Fruit fly (Drosophila melanogaster) whole organism, embryonic: ENCODE results near the gene Gyf.

Experiments
- Abd-B ChIP-seq: fragments of 200-800 bp; sonication (Bioruptor generic); optimal IDR thresholded peaks from 2 replicates; lab custom pipeline; 2018; ENCODE audit warnings: missing biosample characterization, mild to moderate bottlenecking, missing genetic modification characterization, moderate library complexity
- Bgb ChIP-seq: fragments of 200-800 bp; sonication (Bioruptor generic); IDR thresholded peaks from 2 replicates; pipeline ENCODE4 v1.3.6; 2022; ENCODE audit warnings: missing biosample characterization, missing genetic modification characterization; ENCODE audit not compliant: partially characterized antibody
- C15 ChIP-seq: fragments of 200-800 bp; sonication (Bioruptor generic); IDR thresholded peaks from 3 replicates; pipeline ENCODE4 v1.3.6; 2022; ENCODE audit warnings: missing biosample characterization, missing genetic modification characterization
- CG10267 ChIP-seq: fragments of 200-800 bp; sonication (Bioruptor generic); optimal IDR thresholded peaks from 2 replicates; lab custom pipeline; 2018; ENCODE audit warnings: missing biosample characterization, mild to moderate bottlenecking, missing genetic modification characterization, moderate library complexity
- CG11247 ChIP-seq: fragments of 200-800 bp; sonication (Bioruptor generic); IDR thresholded peaks from 2 replicates; pipeline ENCODE4 v1.3.6; 2022; ENCODE audit warnings: missing biosample characterization, missing genetic modification characterization
- CG15479 ChIP-seq: fragments of 200-800 bp; sonication (Bioruptor generic); optimal IDR thresholded peaks from 3 replicates; lab custom pipeline; 2019; ENCODE audit warnings: missing biosample characterization, mild to moderate bottlenecking, missing genetic modification characterization, moderate library complexity
- CG1792 ChIP-seq: fragments of 200-800 bp; sonication (Bioruptor generic); optimal IDR thresholded peaks from 2 replicates; lab custom pipeline; 2016; ENCODE audit warnings: missing biosample characterization, missing genetic modification characterization
- CG1832 ChIP-seq: fragments of 200-800 bp; sonication (Bioruptor generic); optimal IDR thresholded peaks from 2 replicates; lab custom pipeline; 2017; ENCODE audit warnings: missing biosample characterization, mild to moderate bottlenecking, missing genetic modification characterization, inconsistent platforms
- CG30431 ChIP-seq: fragments of 200-800 bp; sonication (Bioruptor generic); optimal IDR thresholded peaks from 2 replicates; lab custom pipeline; 2017; ENCODE audit warnings: missing biosample characterization, missing genetic modification characterization
- CG4404 ChIP-seq: fragments of 200-800 bp; sonication (Bioruptor generic); IDR thresholded peaks from 2 replicates; pipeline ENCODE4 v1.3.6; 2022; ENCODE audit warnings: missing biosample characterization, missing genetic modification characterization
- CG4424 ChIP-seq: fragments of 200-800 bp; sonication (Bioruptor generic); optimal IDR thresholded peaks from 3 replicates; lab custom pipeline; 2016; ENCODE audit warnings: missing biosample characterization, missing genetic modification characterization
- CG8290 ChIP-seq, 3 experiments: fragments of 200-800 bp; sonication (Bioruptor generic); optimal IDR thresholded peaks; 2 replicates each; lab custom pipeline; 2016 to 2019; ENCODE audit warnings: missing biosample characterization in 3 of 3, missing genetic modification characterization in 3 of 3, mild to moderate bottlenecking in 2 of 3, moderate library complexity in 1 of 3
- CG8359 ChIP-seq: fragments of 200-800 bp; sonication (Bioruptor generic); optimal IDR thresholded peaks from 2 replicates; lab custom pipeline; 2017; ENCODE audit warnings: missing biosample characterization, mild to moderate bottlenecking, missing genetic modification characterization, borderline replicate concordance
- CG9817 ChIP-seq: fragments of 200-800 bp; sonication (Bioruptor generic); optimal IDR thresholded peaks from 2 replicates; lab custom pipeline; 2018; ENCODE audit warnings: missing biosample characterization, mild to moderate bottlenecking, missing genetic modification characterization, moderate library complexity
- Dll ChIP-seq: fragments of 200-800 bp; sonication (Bioruptor generic); IDR thresholded peaks from 4 replicates; pipeline ENCODE4 v1.3.6; 2022; ENCODE audit warnings: missing biosample characterization, missing genetic modification characterization; ENCODE audit not compliant: partially characterized antibody
- HHEX ChIP-seq: fragments of 200-800 bp; sonication (Bioruptor generic); optimal IDR thresholded peaks from 3 replicates; lab custom pipeline; 2017; ENCODE audit warnings: missing biosample characterization, mild to moderate bottlenecking, missing genetic modification characterization, missing genetic modification reagents
- HLH54F ChIP-seq: fragments of 200-800 bp; sonication (Bioruptor generic); optimal IDR thresholded peaks from 3 replicates; lab custom pipeline; 2016; ENCODE audit warnings: missing biosample characterization, missing genetic modification characterization
- Hand ChIP-seq: fragments of 200-800 bp; sonication (Bioruptor generic); optimal IDR thresholded peaks from 2 replicates; lab custom pipeline; 2017; ENCODE audit warnings: mild to moderate bottlenecking, missing biosample characterization, missing genetic modification reagents, missing genetic modification characterization
- HmgZ ChIP-seq: fragments of 200-800 bp; sonication (Bioruptor generic); optimal IDR thresholded peaks from 2 replicates; lab custom pipeline; 2018; ENCODE audit warnings: missing biosample characterization, mild to moderate bottlenecking, missing genetic modification characterization
- Hmx ChIP-seq: fragments of 200-800 bp; sonication (Bioruptor generic); optimal IDR thresholded peaks from 2 replicates; lab custom pipeline; 2016; ENCODE audit warnings: missing biosample characterization, missing genetic modification characterization
- MTF-1 ChIP-seq: fragments of 200-800 bp; sonication (Bioruptor generic); optimal IDR thresholded peaks from 2 replicates; lab custom pipeline; 2018; ENCODE audit warnings: missing biosample characterization, mild to moderate bottlenecking, missing genetic modification characterization, borderline replicate concordance
- Max ChIP-seq: fragments of 200-800 bp; sonication (Bioruptor generic); optimal IDR thresholded peaks from 2 replicates; lab custom pipeline; 2016; ENCODE audit warnings: missing biosample characterization, mild to moderate bottlenecking, missing genetic modification characterization
- Pdp1 ChIP-seq, 2 experiments: fragments of 200-800 bp; sonication (Bioruptor generic); optimal IDR thresholded peaks; 3 replicates each; lab custom pipeline; 2016; ENCODE audit warnings: missing biosample characterization in 2 of 2, missing genetic modification characterization in 2 of 2, mild to moderate bottlenecking in 1 of 2, moderate library complexity in 1 of 2
- Rx ChIP-seq: fragments of 200-800 bp; sonication (Bioruptor generic); IDR thresholded peaks from 2 replicates; pipeline ENCODE4 v1.3.6; 2022; ENCODE audit warnings: missing biosample characterization, missing genetic modification characterization
- bbx ChIP-seq: fragments of 200-800 bp; sonication (Bioruptor generic); IDR thresholded peaks from 2 replicates; pipeline ENCODE4 v1.3.6; 2022; ENCODE audit warnings: missing biosample characterization, missing genetic modification characterization; ENCODE audit not compliant: partially characterized antibody
- br ChIP-seq: fragments of >200 bp; optimal IDR thresholded peaks from 2 replicates; lab custom pipeline; 2017
- en ChIP-seq: fragments of 200-800 bp; sonication (Bioruptor generic); optimal IDR thresholded peaks from 2 replicates; lab custom pipeline; 2016; ENCODE audit warnings: missing biosample characterization, missing genetic modification characterization
- fru ChIP-seq: fragments of >200 bp; optimal IDR thresholded peaks from 2 replicates; lab custom pipeline; 2017
- gcm ChIP-seq: fragments of 200-800 bp; sonication (Bioruptor generic); optimal IDR thresholded peaks from 2 replicates; lab custom pipeline; 2019; ENCODE audit warnings: missing biosample characterization, mild to moderate bottlenecking, missing genetic modification characterization, moderate library complexity
- gem ChIP-seq: fragments of 200-800 bp; sonication (Bioruptor generic); optimal IDR thresholded peaks from 2 replicates; lab custom pipeline; 2019; ENCODE audit warnings: missing biosample characterization, mild to moderate bottlenecking, missing genetic modification characterization, moderate library complexity
- h ChIP-seq: fragments of >200 bp; optimal IDR thresholded peaks from 2 replicates; lab custom pipeline; 2017
- hkb ChIP-seq, 2 experiments: fragments of 200-800 bp in 1 of 2; fragments of >200 bp in 1 of 2; sonication (Bioruptor generic) in 1 of 2; IDR thresholded peaks in 1 of 2; optimal IDR thresholded peaks in 1 of 2; 2 replicates each; pipeline versions ENCODE4 v1.3.6 to Lab custom; 2017 to 2022; ENCODE audit warnings: missing biosample characterization in 1 of 2, missing genetic modification characterization in 1 of 2
- inv ChIP-seq: fragments of 200-800 bp; sonication (Bioruptor generic); IDR thresholded peaks from 2 replicates; pipeline ENCODE4 v1.3.6; 2022; ENCODE audit warnings: missing biosample characterization, missing genetic modification characterization; ENCODE audit not compliant: partially characterized antibody
- jing ChIP-seq: fragments of 200-800 bp; sonication (Bioruptor generic); optimal IDR thresholded peaks from 2 replicates; lab custom pipeline; 2018; ENCODE audit warnings: missing biosample characterization, mild to moderate bottlenecking, missing genetic modification characterization
- lbe ChIP-seq: fragments of 200-800 bp; sonication (Bioruptor generic); optimal IDR thresholded peaks from 2 replicates; lab custom pipeline; 2016; ENCODE audit warnings: missing biosample characterization, mild to moderate bottlenecking, missing genetic modification characterization
- phol ChIP-seq: fragments of 200-800 bp; sonication (Bioruptor generic); optimal IDR thresholded peaks from 3 replicates; lab custom pipeline; 2018; ENCODE audit warnings: missing biosample characterization, mild to moderate bottlenecking, missing genetic modification characterization, moderate library complexity
- sens ChIP-seq: fragments of 200-800 bp; sonication (Bioruptor generic); peaks from one replicate; lab custom pipeline; 2016; ENCODE audit warnings: missing biosample characterization, missing genetic modification characterization
- shn ChIP-seq: fragments of 200-800 bp; sonication (Bioruptor generic); optimal IDR thresholded peaks from 3 replicates; lab custom pipeline; 2016; ENCODE audit warnings: missing biosample characterization, missing genetic modification characterization
- stwl ChIP-seq: fragments of 200-800 bp; sonication (Bioruptor generic); optimal IDR thresholded peaks from 3 replicates; lab custom pipeline; 2018; ENCODE audit warnings: missing biosample characterization, mild to moderate bottlenecking, missing genetic modification characterization, moderate library complexity
- trem ChIP-seq: fragments of 200-800 bp; optimal IDR thresholded peaks from 3 replicates; lab custom pipeline; 2019; ENCODE audit warnings: missing biosample characterization, mild to moderate bottlenecking, missing genetic modification characterization, moderate library complexity
- trh ChIP-seq: fragments of 200-800 bp; sonication (Bioruptor generic); optimal IDR thresholded peaks from 2 replicates; lab custom pipeline; 2016; ENCODE audit warnings: missing biosample characterization, missing genetic modification characterization
- tup ChIP-seq: fragments of 200-800 bp; sonication (Bioruptor generic); optimal IDR thresholded peaks from 2 replicates; lab custom pipeline; 2016; ENCODE audit warnings: missing biosample characterization, mild to moderate bottlenecking, missing genetic modification characterization, moderate library complexity
- wor ChIP-seq: fragments of 200-800 bp; sonication (Bioruptor generic); IDR thresholded peaks from 2 replicates; pipeline ENCODE4 v1.3.6; 2022; ENCODE audit warnings: missing biosample characterization, missing genetic modification characterization
- zf30C ChIP-seq: fragments of 200-800 bp; sonication (Bioruptor generic); optimal IDR thresholded peaks from 3 replicates; lab custom pipeline; 2018; ENCODE audit warnings: missing biosample characterization, mild to moderate bottlenecking, missing genetic modification characterization

The Gyf gene

dm6 chr4:879061-879708, 12.4 kb upstream of the Gyf start (continued):
- TF ChIP-seq CG11247 (GFP tag; lab: Robert Waterston, UW), result no peak
- no peak for TF ChIP-seq Hand
- no peak for TF ChIP-seq CG9817 (tag; lab: Kevin White, UChicago)
- TF ChIP-seq Hmx (GFP tag; lab: Kevin White, UChicago), result no peak
- TF ChIP-seq Max (GFP tag; lab: Kevin White, UChicago), result no peak
- TF ChIP-seq CG8359 (GFP tag; lab: Kevin White, UChicago), result no peak
- no peak for TF ChIP-seq CG1832 (GFP tag; lab: Kevin White, UChicago)
- no peak for TF ChIP-seq Rx (GFP tag; lab: Robert Waterston, UW)
- TF ChIP-seq Dll (GFP tag; lab: Robert Waterston, UW), result no peak
- peak; percentile 29 for TF ChIP-seq gem
- TF ChIP-seq br, result no peak
- no peak for TF ChIP-seq CG4404 (GFP tag; lab: Robert Waterston, UW)
- TF ChIP-seq sens (GFP tag; lab: Kevin White, UChicago), result peak; percentile 69
- TF ChIP-seq HmgZ, result no peak
- no peak for TF ChIP-seq Pdp1 (GFP tag; optimal IDR thresholded peaks at IDR 0.05; lab: Kevin White, UChicago)
- TF ChIP-seq CG4424, result peak; percentile 7
- TF ChIP-seq HLH54F (GFP tag; lab: Kevin White, UChicago), result no peak
- TF ChIP-seq CG1792 (GFP tag; lab: Kevin White, UChicago), result no peak
- TF ChIP-seq HHEX (GFP tag; lab: Kevin White, UChicago), result no peak
- TF ChIP-seq CG10267, result peak; percentile 72
- TF ChIP-seq C15 (GFP tag; lab: Robert Waterston, UW), result no peak
- TF ChIP-seq CG15479 (GFP tag; lab: Kevin White, UChicago), result no peak
- TF ChIP-seq inv, result no peak
- no peak for TF ChIP-seq Bgb (GFP tag; lab: Robert Waterston, UW)
- TF ChIP-seq en (GFP tag; lab: Kevin White, UChicago), result no peak
- no peak for TF ChIP-seq Abd-B (GFP tag; lab: Kevin White, UChicago)
- no peak for TF ChIP-seq h (lab: Kevin White, UChicago)
- peak; percentile 54 for TF ChIP-seq zf30C (GFP tag; lab: Kevin White, UChicago)
- TF ChIP-seq CG8290 (GFP tag; optimal IDR thresholded peaks at IDR 0.05; lab: Kevin White, UChicago), result peak; percentile 47
- peak in 1 of 2 experiments; percentile 41 for TF ChIP-seq CG8290 (tag; optimal IDR thresholded peaks at IDR 0.05; lab: Kevin White, UChicago)
- TF ChIP-seq gcm (GFP tag; lab: Kevin White, UChicago), result no peak
- TF ChIP-seq stwl, result peak; percentile 92
- no peak for TF ChIP-seq MTF-1 (GFP tag; lab: Kevin White, UChicago)
- no peak for TF ChIP-seq trh (GFP tag; lab: Kevin White, UChicago)
- TF ChIP-seq hkb (optimal IDR thresholded peaks at IDR 0.05; lab: Kevin White, UChicago), result no peak
- TF ChIP-seq hkb (GFP tag; IDR thresholded peaks at IDR 0.05; lab: Robert Waterston, UW), result no peak
- peak; percentile 92 for TF ChIP-seq phol (tag; lab: Kevin White, UChicago)
- TF ChIP-seq jing (GFP tag; lab: Kevin White, UChicago), result no peak
- peak; percentile 42 for TF ChIP-seq trem (tag; lab: Kevin White, UChicago)
- TF ChIP-seq CG30431 (GFP tag; lab: Kevin White, UChicago), result no peak
- no peak for TF ChIP-seq wor (GFP tag; lab: Robert Waterston, UW)
- TF ChIP-seq bbx (GFP tag; lab: Robert Waterston, UW), result no peak
- TF ChIP-seq fru (lab: Kevin White, UChicago), result no peak
- no peak for TF ChIP-seq tup
- TF ChIP-seq lbe (GFP tag; lab: Kevin White, UChicago), result no peak
- TF ChIP-seq shn, result no peak
